Fruit fly (Drosophila melanogaster): ENCODE measurements around the gene CG16986.
A peak's percentile ranks its signal among the peaks of the same experiment; 100 is the strongest.

Gene CG16986

DNA sequence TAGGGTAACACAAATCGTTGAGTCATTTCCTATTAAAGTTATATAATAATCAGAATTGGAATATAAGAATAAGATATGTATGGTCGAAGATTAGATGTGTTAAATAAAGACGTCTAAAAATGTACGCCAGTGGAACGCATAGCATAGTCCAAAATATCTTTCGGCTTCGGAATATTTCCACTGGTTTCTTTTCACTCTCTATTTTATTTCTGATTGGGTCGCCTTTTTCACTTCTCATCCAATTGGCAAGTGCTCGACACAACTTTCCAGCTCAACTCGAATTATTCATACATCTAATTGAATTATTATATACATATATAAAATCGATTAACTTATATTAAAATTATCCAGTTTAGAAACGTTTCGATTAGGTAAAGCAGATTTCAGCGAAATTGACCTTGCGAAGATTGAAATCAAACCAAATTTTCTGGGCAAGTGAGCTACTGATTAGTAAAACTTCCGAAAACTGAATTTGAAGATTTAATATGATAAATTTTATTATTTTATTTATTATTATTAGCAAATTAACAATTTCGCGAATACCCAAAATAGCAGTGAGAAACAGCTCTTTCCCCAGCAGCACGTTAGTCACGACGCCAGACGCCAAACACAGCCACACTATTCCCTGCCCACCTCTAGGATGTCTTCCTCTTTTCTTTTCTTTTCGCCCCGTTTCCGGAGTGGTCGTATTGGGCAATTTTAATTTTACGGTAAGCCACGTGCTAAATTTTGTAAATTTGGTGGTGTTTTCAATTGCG is 13.1 kb upstream of the CG16986 start, which contains the start of gene RpL8 (continued):
- TF ChIP-seq Jarid2 (GFP tag; optimal IDR thresholded peaks at IDR 0.05) (peak; percentile 65), toy (GFP tag; IDR thresholded peaks at IDR 0.05) (0 out of 2 replicates have a peak, but pooled peaks have one; percentile 16), CG32767 (GFP tag; IDR thresholded peaks at IDR 0.05) (0 out of 2 replicates have a peak, but pooled peaks have one; percentile 61), GATAe (GFP tag; conservative IDR thresholded peaks at IDR 0.05) (0 out of 2 replicates have a peak, but pooled peaks have one; percentile 10), CG3281 (GFP tag; optimal IDR thresholded peaks at IDR 0.05) (peak; percentile 87), Hmx (GFP tag; optimal IDR thresholded peaks at IDR 0.05) (peak; percentile 11), Poxn (GFP tag; IDR thresholded peaks at IDR 0.05) (0 out of 2 replicates have a peak, but pooled peaks have one; percentile 7), row (GFP tag; IDR thresholded peaks at IDR 0.05) (peak; percentile 88), CG32532 (GFP tag; IDR thresholded peaks at IDR 0.05) (peak; percentile 89), CG11093 (GFP tag; IDR thresholded peaks at IDR 0.05) (peak; percentile 54; the same call in 1 of the 3 replicates), unpg (GFP tag; optimal IDR thresholded peaks at IDR 0.05) (peak; percentile 80), gsb (GFP tag; IDR thresholded peaks at IDR 0.05) (peak; percentile 57), CkIIα-i1 (GFP tag; IDR thresholded peaks at IDR 0.05) (no peak), CG17612 (GFP tag; IDR thresholded peaks at IDR 0.05) (0 out of 2 replicates have a peak, but pooled peaks have one; percentile 25), Fer1 (GFP tag; optimal IDR thresholded peaks at IDR 0.05) (peak; percentile 89), cad (GFP tag; optimal IDR thresholded peaks at IDR 0.05) (no peak), tup (GFP tag; optimal IDR thresholded peaks at IDR 0.05) (peak; percentile 34), bowl (GFP tag; IDR thresholded peaks at IDR 0.05) (peak; percentile 63; the same call in 1 of the 2 replicates), sim (GFP tag; IDR thresholded peaks at IDR 0.05) (peak; percentile 10; the same call in 1 of the 2 replicates), CG3995 (GFP tag; optimal IDR thresholded peaks at IDR 0.05) (peak; percentile 72), sqz (GFP tag; optimal IDR thresholded peaks at IDR 0.05) (peak; percentile 82), D (optimal IDR thresholded peaks at IDR 0.05) (no peak), D (GFP tag; optimal IDR thresholded peaks at IDR 0.05) (peak; percentile 77), abd-A (tag; optimal IDR thresholded peaks at IDR 0.05) (no peak), run (tag; optimal IDR thresholded peaks at IDR 0.05) (peak; percentile 30), C15 (GFP tag; IDR thresholded peaks at IDR 0.05) (0 out of 3 replicates have a peak, but pooled peaks have one; percentile 55), CG17802 (tag; optimal IDR thresholded peaks at IDR 0.05) (peak; percentile 79), Hr3 (GFP tag; optimal IDR thresholded peaks at IDR 0.05) (peak; percentile 68), CG3407 (GFP tag; optimal IDR thresholded peaks at IDR 0.05) (peak; percentile 70), ERR (GFP tag; optimal IDR thresholded peaks at IDR 0.05) (peak; percentile 46), CG33213 (GFP tag; optimal IDR thresholded peaks at IDR 0.05) (peak; percentile 90), zen (tag; optimal IDR thresholded peaks at IDR 0.05) (peak; percentile 74), Sox102F (GFP tag; optimal IDR thresholded peaks at IDR 0.05) (peak; percentile 65), CG18011 (GFP tag; optimal IDR thresholded peaks at IDR 0.05) (peak; percentile 71), salm (tag; optimal IDR thresholded peaks at IDR 0.05) (peak; percentile 66), Bdp1 (GFP tag; optimal IDR thresholded peaks at IDR 0.05) (peak; percentile 73), CG11723 (GFP tag; optimal IDR thresholded peaks at IDR 0.05) (peak; percentile 86), prd (optimal IDR thresholded peaks at IDR 0.05) (no peak), prd (GFP tag; IDR thresholded peaks at IDR 0.05) (peak; percentile 78), Xbp1 (GFP tag; optimal IDR thresholded peaks at IDR 0.05) (peak; percentile 84), bab2 (GFP tag; optimal IDR thresholded peaks at IDR 0.05) (peak; percentile 44), HmgZ (tag; optimal IDR thresholded peaks at IDR 0.05) (peak; percentile 68), kay (GFP tag; optimal IDR thresholded peaks at IDR 0.05) (no peak), Spps (tag; optimal IDR thresholded peaks at IDR 0.05) (peak; percentile 34), ara (GFP tag; IDR thresholded peaks at IDR 0.05) (peak; percentile 62), so (GFP tag; IDR thresholded peaks at IDR 0.05) (peak; percentile 85), fd102C (GFP tag; optimal IDR thresholded peaks at IDR 0.05) (peak; percentile 61), CG18599 (GFP tag; optimal IDR thresholded peaks at IDR 0.05) (peak; percentile 84), CG12391 (tag; optimal IDR thresholded peaks at IDR 0.05) (peak; percentile 78)

All from whole organism, embryonic.